Worm (Caenorhabditis elegans): Measurements from ENCODE around the gene fbxb-35.

DNA sequence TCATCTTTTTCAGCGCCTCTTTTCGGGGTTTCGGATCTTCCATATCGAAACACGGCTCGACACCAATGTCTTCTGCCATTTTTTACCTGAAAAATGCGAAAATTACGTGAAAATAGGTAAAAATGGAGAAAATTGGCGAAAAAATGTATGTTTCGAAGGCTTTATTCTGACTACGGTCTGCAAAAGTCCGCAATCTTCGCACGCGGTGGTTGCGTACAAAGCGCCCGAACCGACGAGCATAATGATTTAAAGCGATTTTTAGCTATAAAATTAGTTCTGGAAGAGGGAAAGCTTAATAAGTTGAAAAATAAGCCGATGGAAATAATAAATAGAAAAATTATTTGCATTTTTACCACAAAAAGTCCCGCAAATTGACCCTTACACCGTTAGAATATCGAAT is 7.5 kb downstream of the fbxb-35 start, which contains the start of gene F07E5.5:
- TF ChIP-seq unc-130 (GFP tag; optimal IDR thresholded peaks at IDR 0.05) = no peak
- TF ChIP-seq C06A6.2 (GFP tag; conservative IDR thresholded peaks at IDR 0.05) = no peak
- no peak for TF ChIP-seq him-1 (tag; optimal IDR thresholded peaks at IDR 0.05)
- no peak for TF ChIP-seq bed-2 (GFP tag; IDR thresholded peaks at IDR 0.05)
